Worm (Caenorhabditis elegans) whole organism, L1 larva: ENCODE results near the gene ddr-2.

Experiments used
- egl-27 ChIP-seq, 2 experiments: fragments of 150-350 bp in 1 of 2; sonication (generic microtip); optimal IDR thresholded peaks; 3 replicates each; lab custom pipeline; 2017 to 2018; ENCODE audit warnings: missing biosample characterization in 2 of 2, missing genetic modification characterization in 2 of 2, missing genetic modification reagents in 2 of 2
- fkh-10 ChIP-seq: sonication (generic microtip); optimal IDR thresholded peaks from 2 replicates; lab custom pipeline; 2017; ENCODE audit warnings: missing biosample characterization, missing genetic modification reagents, missing genetic modification characterization
- jun-1 ChIP-seq: fragments of 150-350 bp; optimal IDR thresholded peaks from 2 replicates; lab custom pipeline; 2014; ENCODE audit warnings: missing biosample characterization, missing genetic modification reagents, missing genetic modification characterization
- lin-35 ChIP-seq, 2 experiments: fragments of 150-350 bp; optimal IDR thresholded peaks; 2 replicates each; lab custom pipeline; 2014; ENCODE audit warnings: missing biosample characterization in 2 of 2, missing genetic modification characterization in 2 of 2, missing genetic modification reagents in 2 of 2
- mdl-1 ChIP-seq, 2 experiments: fragments of 150-350 bp; optimal IDR thresholded peaks; 2 replicates each; lab custom pipeline; 2014 to 2017; ENCODE audit warnings: missing biosample characterization in 2 of 2, missing genetic modification characterization in 2 of 2, inconsistent platforms in 1 of 2
- nhr-11 ChIP-seq: fragments of 150-350 bp; optimal IDR thresholded peaks from 2 replicates; lab custom pipeline; 2014; ENCODE audit warnings: missing biosample characterization, missing genetic modification characterization
- nhr-12 ChIP-seq: sonication (generic microtip); optimal IDR thresholded peaks from 2 replicates; lab custom pipeline; 2017; ENCODE audit warnings: missing biosample characterization, missing genetic modification characterization
- snpc-4 ChIP-seq: fragments of 150-350 bp; optimal IDR thresholded peaks from 2 replicates; lab custom pipeline; 2014; ENCODE audit warnings: missing biosample characterization, missing genetic modification characterization
- swsn-7 ChIP-seq: sonication (generic microtip); optimal IDR thresholded peaks from 2 replicates; lab custom pipeline; 2016; ENCODE audit warnings: missing genetic modification characterization, missing compliant biosample characterization
- zag-1 ChIP-seq: fragments of 150-350 bp; optimal IDR thresholded peaks from 2 replicates; lab custom pipeline; 2014; ENCODE audit warnings: missing biosample characterization, missing genetic modification characterization
- ztf-11 ChIP-seq, 2 experiments: sonication (generic microtip); optimal IDR thresholded peaks; 2 replicates each; lab custom pipeline; 2016 to 2017; ENCODE audit warnings: missing genetic modification characterization in 2 of 2, missing biosample characterization in 1 of 2, missing compliant biosample characterization in 1 of 2

DNA sequence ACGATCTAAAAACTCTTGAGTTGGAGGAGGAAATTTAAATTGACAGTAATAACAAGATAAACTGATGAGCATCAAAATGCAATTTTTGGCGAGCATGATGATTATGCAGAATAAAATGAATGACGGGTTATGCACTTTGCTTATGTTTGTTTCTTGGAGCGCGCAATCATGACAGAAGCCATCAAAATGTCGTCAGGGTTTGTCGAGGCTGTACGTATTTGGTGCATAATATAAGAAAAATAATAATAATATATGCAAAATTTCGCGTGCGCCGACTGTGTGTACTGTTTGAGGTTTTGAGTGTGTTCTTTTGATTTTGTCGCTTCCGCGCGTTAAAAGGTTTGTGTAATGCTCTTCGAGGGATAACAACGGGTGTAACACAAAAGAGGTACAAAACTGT is 35.2 kb downstream of the ddr-2 start, which contains the start of gene nspg-4:
- TF ChIP-seq nhr-12 (tag; lab: Kevin White, UChicago) = no peak
- TF ChIP-seq swsn-7 (tag; lab: Kevin White, UChicago) = no peak
- no peak for TF ChIP-seq fkh-10 (GFP tag; lab: Kevin White, UChicago)
- no peak for TF ChIP-seq egl-27 (tag; optimal IDR thresholded peaks at IDR 0.05; lab: Kevin White, UChicago)
- no peak for TF ChIP-seq nhr-11 (tag; lab: Kevin White, UChicago)
- TF ChIP-seq jun-1 (tag; lab: Kevin White, UChicago) = no peak
- TF ChIP-seq mdl-1 (tag; optimal IDR thresholded peaks at IDR 0.05; lab: Kevin White, UChicago) = no peak
- TF ChIP-seq ztf-11 (tag; optimal IDR thresholded peaks at IDR 0.05; lab: Kevin White, UChicago) = no peak
- TF ChIP-seq lin-35 (GFP tag; optimal IDR thresholded peaks at IDR 0.05; lab: Kevin White, UChicago) = no peak
- no peak for TF ChIP-seq snpc-4 (tag; lab: Kevin White, UChicago)
- no peak for TF ChIP-seq zag-1
